Fruit fly (Drosophila melanogaster): Measurements from ENCODE around the gene CG4332.

Gene CG4332

DNA sequence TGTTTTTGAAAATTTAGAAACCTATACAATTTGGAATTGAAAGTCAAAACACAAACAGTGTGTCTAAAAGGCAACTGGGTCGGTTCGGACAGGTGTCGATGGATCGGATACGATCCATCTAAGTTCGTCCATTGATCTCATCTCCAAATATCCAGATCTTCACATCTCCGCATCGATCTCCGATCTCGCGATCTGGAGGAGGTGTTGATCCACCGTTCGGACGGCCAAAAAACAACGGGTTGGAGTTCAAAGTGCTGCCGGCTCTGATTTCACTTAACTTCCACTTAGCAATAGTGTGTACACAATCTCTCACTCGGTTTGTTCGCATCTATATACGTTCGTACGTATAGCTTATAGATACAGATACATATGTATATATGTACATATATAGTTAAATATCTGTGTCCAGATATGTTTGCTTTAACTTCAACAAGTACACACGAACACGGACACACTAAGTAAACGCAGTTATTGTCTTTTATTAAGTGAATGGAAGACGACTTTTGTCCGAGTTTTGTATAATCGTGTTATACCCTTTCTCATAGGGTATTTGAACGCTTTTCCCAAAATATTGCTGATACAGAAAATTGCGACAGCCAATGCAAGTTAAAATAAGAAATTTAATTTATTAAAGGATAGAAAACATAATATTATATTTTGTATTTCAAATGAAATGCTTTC is 46.6 kb upstream of the CG4332 start, which contains the start of gene Fer3HCH (continued):
- TF ChIP-seq Met (GFP tag; optimal IDR thresholded peaks at IDR 0.05) (no peak), net (GFP tag; optimal IDR thresholded peaks at IDR 0.05) (no peak), CG32006 (GFP tag; optimal IDR thresholded peaks at IDR 0.05) (peak; percentile 7), salr (GFP tag; optimal IDR thresholded peaks at IDR 0.05) (no peak), svp (GFP tag) (no peak), spab (GFP tag; optimal IDR thresholded peaks at IDR 0.05) (peak; percentile 8), Lpt (GFP tag; optimal IDR thresholded peaks at IDR 0.05) (no peak), CG11294 (GFP tag; IDR thresholded peaks at IDR 0.05) (no peak), Eip75B (GFP tag; optimal IDR thresholded peaks at IDR 0.05) (no peak), OdsH (GFP tag; optimal IDR thresholded peaks at IDR 0.05) (no peak), CG15336 (GFP tag; IDR thresholded peaks at IDR 0.05) (no peak), topi (GFP tag; optimal IDR thresholded peaks at IDR 0.05) (no peak), Gug (GFP tag; IDR thresholded peaks at IDR 0.05) (no peak), dac (GFP tag; optimal IDR thresholded peaks at IDR 0.05) (no peak), eg (GFP tag; IDR thresholded peaks at IDR 0.05) (no peak)

DNA sequence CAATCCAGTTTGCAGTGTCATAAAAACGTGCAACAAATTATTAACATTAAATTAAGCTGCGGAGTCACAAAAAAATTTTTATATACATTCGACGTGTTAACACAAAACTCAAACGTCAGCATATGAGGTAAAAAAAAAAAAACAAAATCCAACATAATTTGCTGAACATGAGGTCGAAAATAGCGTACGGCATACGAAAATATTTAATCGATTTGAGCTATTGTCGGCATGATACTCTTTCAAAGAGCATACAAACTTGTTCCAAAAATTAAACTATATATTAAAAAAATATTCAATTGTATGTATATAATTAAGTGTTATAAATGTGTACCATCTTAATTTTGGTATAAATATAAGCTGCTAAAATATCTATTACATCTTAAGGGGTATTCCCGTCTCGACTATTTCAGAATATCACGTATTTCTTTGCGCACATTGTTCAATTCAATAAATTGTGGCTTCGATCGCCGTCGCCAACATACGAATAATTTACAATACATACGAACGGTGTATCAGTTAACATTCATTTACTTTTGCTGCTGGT is 45.2 kb upstream of the CG4332 start:
- TF ChIP-seq Hr39 (GFP tag; optimal IDR thresholded peaks at IDR 0.05) = no peak
- no peak for TF ChIP-seq CG9139 (GFP tag; optimal IDR thresholded peaks at IDR 0.05)
- no peak for TF ChIP-seq CG7368 (GFP tag; optimal IDR thresholded peaks at IDR 0.05)
- TF ChIP-seq CG8319 (GFP tag; optimal IDR thresholded peaks at IDR 0.05) = no peak
- no peak for TF ChIP-seq Sox15 (GFP tag; optimal IDR thresholded peaks at IDR 0.05)
- 0 out of 2 replicates have a peak, but pooled peaks have one; percentile 19 for TF ChIP-seq CG15336 (GFP tag; IDR thresholded peaks at IDR 0.05)
- no peak for TF ChIP-seq CG6854 (GFP tag; optimal IDR thresholded peaks at IDR 0.05)
- TF ChIP-seq svp (GFP tag) = peak; percentile 32
- TF ChIP-seq CG11902 (GFP tag; optimal IDR thresholded peaks at IDR 0.05) = no peak
- TF ChIP-seq fd59A (GFP tag; optimal IDR thresholded peaks at IDR 0.05) = no peak
- TF ChIP-seq eg (GFP tag; IDR thresholded peaks at IDR 0.05) = 0 out of 3 replicates have a peak, but pooled peaks have one; percentile 13
- peak; percentile 14 for TF ChIP-seq esn (GFP tag; optimal IDR thresholded peaks at IDR 0.05)
- TF ChIP-seq CG11762 (GFP tag; optimal IDR thresholded peaks at IDR 0.05; ENCODE audit: insufficient read depth) = no peak
- no peak for TF ChIP-seq CG4318 (GFP tag; optimal IDR thresholded peaks at IDR 0.05)
- no peak for TF ChIP-seq CG6808 (GFP tag; optimal IDR thresholded peaks at IDR 0.05)
- TF ChIP-seq CG8632 (GFP tag; optimal IDR thresholded peaks at IDR 0.05) = no peak
- TF ChIP-seq CG6163 (GFP tag; IDR thresholded peaks at IDR 0.05) = no peak
- TF ChIP-seq Eip78C (GFP tag) = no peak
- no peak for TF ChIP-seq net (GFP tag; optimal IDR thresholded peaks at IDR 0.05)
- TF ChIP-seq spab (GFP tag; optimal IDR thresholded peaks at IDR 0.05) = no peak
- no peak for TF ChIP-seq CG10631 (GFP tag; optimal IDR thresholded peaks at IDR 0.05)
- TF ChIP-seq OdsH (GFP tag; optimal IDR thresholded peaks at IDR 0.05) = no peak
- TF ChIP-seq CG1621 (tag; optimal IDR thresholded peaks at IDR 0.05) = no peak
- no peak for TF ChIP-seq Eip75B (GFP tag; optimal IDR thresholded peaks at IDR 0.05)
- no peak for TF ChIP-seq Hr4 (GFP tag; optimal IDR thresholded peaks at IDR 0.05)
- TF ChIP-seq CG32006 (GFP tag; optimal IDR thresholded peaks at IDR 0.05) = no peak

DNA sequence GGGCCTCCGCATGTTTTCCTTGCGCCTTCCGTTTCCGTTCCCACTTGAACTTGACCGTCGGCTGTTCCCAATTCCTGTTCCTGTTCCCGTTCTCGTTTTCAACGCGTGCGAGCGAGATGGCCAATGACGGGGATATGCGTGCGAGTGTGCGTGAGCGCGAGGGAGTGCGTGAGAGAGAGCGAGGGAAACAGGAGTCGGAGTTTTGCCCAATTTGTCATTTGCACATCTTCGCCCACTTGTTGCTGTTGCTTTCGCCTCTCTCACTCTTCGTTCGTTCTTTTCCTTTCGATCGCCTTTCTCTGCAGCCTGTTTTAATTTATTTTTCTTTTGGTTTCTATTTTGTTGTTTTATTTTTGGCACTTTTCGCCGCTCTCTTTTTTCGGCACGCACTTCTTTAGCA is 43.0 kb upstream of the CG4332 start:
- no peak for TF ChIP-seq CG8632 (GFP tag; optimal IDR thresholded peaks at IDR 0.05)
- TF ChIP-seq Gug (GFP tag; IDR thresholded peaks at IDR 0.05) = no peak
- TF ChIP-seq fd85E (GFP tag; optimal IDR thresholded peaks at IDR 0.05) = no peak
- TF ChIP-seq CG11762 (GFP tag; optimal IDR thresholded peaks at IDR 0.05; ENCODE audit: insufficient read depth) = no peak
- TF ChIP-seq eg (GFP tag; IDR thresholded peaks at IDR 0.05) = no peak; the same call in 2 of the 3 replicates
- peak; percentile 64 to 72 for TF ChIP-seq ss (GFP tag; optimal IDR thresholded peaks at IDR 0.05)
- TF ChIP-seq Smox (GFP tag; optimal IDR thresholded peaks at IDR 0.05) = no peak
- peak; percentile 33 for TF ChIP-seq CG9139 (GFP tag; optimal IDR thresholded peaks at IDR 0.05)
- no peak for TF ChIP-seq CG4318 (GFP tag; optimal IDR thresholded peaks at IDR 0.05)
- no peak for TF ChIP-seq svp (GFP tag)
- TF ChIP-seq OdsH (GFP tag; optimal IDR thresholded peaks at IDR 0.05) = no peak
- no peak for TF ChIP-seq fkh (GFP tag; optimal IDR thresholded peaks at IDR 0.05)
- no peak for TF ChIP-seq pdm3 (GFP tag; optimal IDR thresholded peaks at IDR 0.05)
- no peak for TF ChIP-seq Ets96B (tag; optimal IDR thresholded peaks at IDR 0.05)
- no peak for TF ChIP-seq Lpt (GFP tag; optimal IDR thresholded peaks at IDR 0.05)
- no peak for TF ChIP-seq Ets21C (GFP tag; optimal IDR thresholded peaks at IDR 0.05)
- TF ChIP-seq CG6792 (GFP tag; optimal IDR thresholded peaks at IDR 0.05) = no peak
- TF ChIP-seq Hr38 (GFP tag; optimal IDR thresholded peaks at IDR 0.05) = no peak
- no peak for TF ChIP-seq dac (GFP tag; optimal IDR thresholded peaks at IDR 0.05)
- no peak for TF ChIP-seq CG31627 (GFP tag; optimal IDR thresholded peaks at IDR 0.05)
- TF ChIP-seq salr (GFP tag; optimal IDR thresholded peaks at IDR 0.05) = no peak
- no peak for TF ChIP-seq esn (GFP tag; optimal IDR thresholded peaks at IDR 0.05)
- TF ChIP-seq Sox102F (GFP tag; optimal IDR thresholded peaks at IDR 0.05) = no peak
- no peak for TF ChIP-seq Eip93F (GFP tag; optimal IDR thresholded peaks at IDR 0.05)
- TF ChIP-seq Eip78C (GFP tag) = peak; percentile 58
- TF ChIP-seq lz (GFP tag; optimal IDR thresholded peaks at IDR 0.05) = no peak

Data from whole organism, prepupa.